5 fruit fly cellular contexts compared by ENCODE assay signal in the genomic region with DNA sequence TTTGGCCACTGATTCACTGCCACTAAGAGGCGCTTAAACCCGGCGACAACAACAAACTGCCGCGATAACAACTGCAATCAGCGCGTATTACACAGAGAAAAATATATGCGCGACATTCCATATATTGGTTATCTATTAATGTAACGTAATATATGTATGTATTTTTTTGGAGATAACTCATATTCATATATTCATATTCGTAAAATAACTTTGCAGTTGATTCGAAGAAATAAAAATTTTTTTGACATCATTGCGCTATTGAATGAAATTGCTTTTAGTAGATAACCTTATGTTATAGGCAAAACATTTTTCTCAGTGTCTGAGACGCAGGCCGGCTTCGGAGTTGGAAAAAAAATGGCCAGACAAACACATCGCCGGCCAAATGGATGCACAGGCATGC.
A peak's percentile ranks its signal among the peaks of the same experiment; 100 is the strongest.
TF ChIP-seq lines count a peak whose summit lies in the region.

No protein-coding gene starts in this region.

- TF ChIP-seq CTCF in whole organism, embryonic (GFP tag; optimal IDR thresholded peaks at IDR 0.05; lab: Kevin White, UChicago) = no peak

TF ChIP-seq in whole organism, adult, 20 proteins besides CTCF, POLR2A, EP300 and RAD21:
- TF ChIP-seq kay (GFP tag; lab: Kevin White, UChicago; ENCODE audit: borderline replicate concordance) (peak; percentile 0), CG1620 (GFP tag; optimal IDR thresholded peaks at IDR 0.05; lab: Kevin White, UChicago) (no peak)

TF ChIP-seq in whole organism, embryonic, 481 proteins besides CTCF, POLR2A, EP300 and RAD21 (continues in another document):
- no peak for TF ChIP-seq CG33213 (GFP tag; optimal IDR thresholded peaks at IDR 0.05; lab: Kevin White, UChicago)
- peak; percentile 41 for TF ChIP-seq phol (tag; optimal IDR thresholded peaks at IDR 0.05; lab: Kevin White, UChicago)
- TF ChIP-seq chif (GFP tag; optimal IDR thresholded peaks at IDR 0.05; lab: Kevin White, UChicago) = no peak
- TF ChIP-seq CG1603 (tag; optimal IDR thresholded peaks at IDR 0.05; lab: Kevin White, UChicago) = peak; percentile 17
- TF ChIP-seq lab (GFP tag; optimal IDR thresholded peaks at IDR 0.05; lab: Kevin White, UChicago) = peak; percentile 21
- no peak for TF ChIP-seq CG16863 (GFP tag; optimal IDR thresholded peaks at IDR 0.05; lab: Kevin White, UChicago)
- TF ChIP-seq zen2 (GFP tag; IDR thresholded peaks at IDR 0.05; lab: Robert Waterston, UW; ENCODE audit: partially characterized antibody) = no peak
- TF ChIP-seq CoRest (tag; optimal IDR thresholded peaks at IDR 0.05; lab: Kevin White, UChicago) = peak; percentile 43
- TF ChIP-seq CG11695 (GFP tag; IDR thresholded peaks at IDR 0.05; lab: Robert Waterston, UW) = peak; percentile 44; the same call in 1 of the 3 replicates
- TF ChIP-seq gem (tag; optimal IDR thresholded peaks at IDR 0.05; lab: Kevin White, UChicago) = peak; percentile 41
- TF ChIP-seq twi (tag; optimal IDR thresholded peaks at IDR 0.05; lab: Kevin White, UChicago) = no peak
- TF ChIP-seq ab (GFP tag; optimal IDR thresholded peaks at IDR 0.05; lab: Kevin White, UChicago) = no peak
- no peak for TF ChIP-seq CG12744 (GFP tag; optimal IDR thresholded peaks at IDR 0.05; lab: Kevin White, UChicago)
- no peak for TF ChIP-seq disco-r (GFP tag; optimal IDR thresholded peaks at IDR 0.05; lab: Kevin White, UChicago)
- TF ChIP-seq CG12391 (tag; optimal IDR thresholded peaks at IDR 0.05; lab: Kevin White, UChicago) = peak; percentile 16
- TF ChIP-seq Meics (GFP tag; optimal IDR thresholded peaks at IDR 0.05; lab: Kevin White, UChicago) = peak; percentile 35
- peak; percentile 14; the same call in 1 of the 2 replicates for TF ChIP-seq vvl (GFP tag; IDR thresholded peaks at IDR 0.05; lab: Robert Waterston, UW)
- TF ChIP-seq al (GFP tag; IDR thresholded peaks at IDR 0.05; lab: Robert Waterston, UW) = no peak
- 0 out of 3 replicates have a peak, but pooled peaks have one; percentile 21 for TF ChIP-seq otp (GFP tag; IDR thresholded peaks at IDR 0.05; lab: Robert Waterston, UW)
- peak; percentile 34 for TF ChIP-seq Oli (tag; optimal IDR thresholded peaks at IDR 0.05; lab: Kevin White, UChicago)

TF ChIP-seq in whole organism, prepupa, 60 proteins besides CTCF, POLR2A, EP300 and RAD21 (continues in another document):
- peak; percentile 58 for TF ChIP-seq CG6276 (GFP tag; optimal IDR thresholded peaks at IDR 0.05; lab: Kevin White, UChicago)
- TF ChIP-seq topi (GFP tag; optimal IDR thresholded peaks at IDR 0.05; lab: Kevin White, UChicago) = peak; percentile 31
- no peak for TF ChIP-seq spab (GFP tag; optimal IDR thresholded peaks at IDR 0.05; lab: Kevin White, UChicago)
- TF ChIP-seq acj6 (GFP tag; optimal IDR thresholded peaks at IDR 0.05; lab: Kevin White, UChicago) = peak; percentile 45
- TF ChIP-seq Blimp-1 (GFP tag; optimal IDR thresholded peaks at IDR 0.05; lab: Kevin White, UChicago) = no peak
- peak; percentile 80 for TF ChIP-seq CG32006 (GFP tag; optimal IDR thresholded peaks at IDR 0.05; lab: Kevin White, UChicago)
- peak; percentile 28 for TF ChIP-seq Sox14 (GFP tag; optimal IDR thresholded peaks at IDR 0.05; lab: Kevin White, UChicago)
- peak; percentile 51 for TF ChIP-seq achi (GFP tag; optimal IDR thresholded peaks at IDR 0.05; lab: Kevin White, UChicago)
- TF ChIP-seq CG7368 (GFP tag; optimal IDR thresholded peaks at IDR 0.05; lab: Kevin White, UChicago) = no peak
- peak; percentile 53 for TF ChIP-seq CG4318 (GFP tag; optimal IDR thresholded peaks at IDR 0.05; lab: Kevin White, UChicago)
- TF ChIP-seq CG1621 (tag; optimal IDR thresholded peaks at IDR 0.05; lab: Kevin White, UChicago) = peak; percentile 17
- TF ChIP-seq Met (GFP tag; optimal IDR thresholded peaks at IDR 0.05; lab: Kevin White, UChicago) = peak; percentile 51
- TF ChIP-seq lz (GFP tag; optimal IDR thresholded peaks at IDR 0.05; lab: Kevin White, UChicago) = peak; percentile 36
- peak; percentile 48 for TF ChIP-seq Smox (GFP tag; optimal IDR thresholded peaks at IDR 0.05; lab: Kevin White, UChicago)
- peak; percentile 16 for TF ChIP-seq Sox102F (GFP tag; optimal IDR thresholded peaks at IDR 0.05; lab: Kevin White, UChicago)
- no peak for TF ChIP-seq CG11902 (GFP tag; optimal IDR thresholded peaks at IDR 0.05; lab: Kevin White, UChicago)
- TF ChIP-seq CG3919 (GFP tag; optimal IDR thresholded peaks at IDR 0.05; lab: Kevin White, UChicago) = peak; percentile 38
- TF ChIP-seq Ets96B (tag; optimal IDR thresholded peaks at IDR 0.05; lab: Kevin White, UChicago) = peak; percentile 35
- peak; percentile 11 for TF ChIP-seq fd59A (GFP tag; optimal IDR thresholded peaks at IDR 0.05; lab: Kevin White, UChicago)
- peak; percentile 21 for TF ChIP-seq dac (GFP tag; optimal IDR thresholded peaks at IDR 0.05; lab: Kevin White, UChicago)
- TF ChIP-seq CG6792 (GFP tag; optimal IDR thresholded peaks at IDR 0.05; lab: Kevin White, UChicago) = peak; percentile 12
- TF ChIP-seq CG6808 (GFP tag; optimal IDR thresholded peaks at IDR 0.05; lab: Kevin White, UChicago) = peak; percentile 24

TF ChIP-seq in whole organism, pupa, 21 proteins besides CTCF, POLR2A, EP300 and RAD21:
- TF ChIP-seq CG17806 (tag; optimal IDR thresholded peaks at IDR 0.05; lab: Kevin White, UChicago) (peak; percentile 20), CG9948 (tag; optimal IDR thresholded peaks at IDR 0.05; lab: Kevin White, UChicago) (peak; percentile 29), CG12605 (GFP tag; IDR thresholded peaks at IDR 0.05; lab: Robert Waterston, UW) (no peak), Ets98B (GFP tag; IDR thresholded peaks at IDR 0.05; lab: Robert Waterston, UW) (peak; percentile 47; the same call in 1 of the 2 replicates), gl (tag; optimal IDR thresholded peaks at IDR 0.05; lab: Kevin White, UChicago) (no peak), CG13204 (GFP tag; optimal IDR thresholded peaks at IDR 0.05; lab: Kevin White, UChicago) (no peak), CG34367 (tag; optimal IDR thresholded peaks at IDR 0.05; lab: Kevin White, UChicago) (peak; percentile 6), Pif1A (GFP tag; optimal IDR thresholded peaks at IDR 0.05; lab: Kevin White, UChicago) (peak; percentile 47), CG8301 (tag; optimal IDR thresholded peaks at IDR 0.05; lab: Kevin White, UChicago) (peak; percentile 59), CG10348 (GFP tag; IDR thresholded peaks at IDR 0.05; lab: Robert Waterston, UW) (no peak), Snoo (tag; optimal IDR thresholded peaks at IDR 0.05; lab: Kevin White, UChicago) (peak; percentile 3), CG4496 (GFP tag; IDR thresholded peaks at IDR 0.05; lab: Robert Waterston, UW) (peak; percentile 59; the same call in 1 of the 3 replicates), Pif1B (GFP tag; optimal IDR thresholded peaks at IDR 0.05; lab: Kevin White, UChicago) (no peak), CG14655 (GFP tag; optimal IDR thresholded peaks at IDR 0.05; lab: Kevin White, UChicago) (peak; percentile 59), rn (GFP tag; IDR thresholded peaks at IDR 0.05; lab: Robert Waterston, UW) (no peak), CG15710 (tag; optimal IDR thresholded peaks at IDR 0.05; lab: Kevin White, UChicago) (peak; percentile 28), EcR (GFP tag; optimal IDR thresholded peaks at IDR 0.05; lab: Kevin White, UChicago) (no peak), D1 (tag; optimal IDR thresholded peaks at IDR 0.05; lab: Kevin White, UChicago) (no peak), CG32121 (GFP tag; IDR thresholded peaks at IDR 0.05; lab: Robert Waterston, UW) (peak; percentile 74), fd96Ca (GFP tag; IDR thresholded peaks at IDR 0.05; lab: Robert Waterston, UW) (0 out of 3 replicates have a peak, but pooled peaks have one; percentile 34), CG8159 (tag; optimal IDR thresholded peaks at IDR 0.05; lab: Kevin White, UChicago) (peak; percentile 56)

TF ChIP-seq in whole organism, wandering third instar larva, 38 proteins besides CTCF, POLR2A, EP300 and RAD21:
- TF ChIP-seq HLH106 (tag; optimal IDR thresholded peaks at IDR 0.05; lab: Kevin White, UChicago) = peak; percentile 31
- TF ChIP-seq Dfd (GFP tag; optimal IDR thresholded peaks at IDR 0.05; lab: Kevin White, UChicago) = no peak
- no peak for TF ChIP-seq Rel (GFP tag; optimal IDR thresholded peaks at IDR 0.05; lab: Kevin White, UChicago)
- TF ChIP-seq Rel (tag; optimal IDR thresholded peaks at IDR 0.05; lab: Kevin White, UChicago) = no peak
- TF ChIP-seq psq (GFP tag; optimal IDR thresholded peaks at IDR 0.05; lab: Kevin White, UChicago) = peak; percentile 0
- TF ChIP-seq Hnf4 (GFP tag; optimal IDR thresholded peaks at IDR 0.05; lab: Kevin White, UChicago) = no peak
- peak; percentile 26 for TF ChIP-seq h (GFP tag; optimal IDR thresholded peaks at IDR 0.05; lab: Kevin White, UChicago)
- peak; percentile 13 for TF ChIP-seq ey (GFP tag; optimal IDR thresholded peaks at IDR 0.05; lab: Kevin White, UChicago)
- TF ChIP-seq usp (GFP tag; optimal IDR thresholded peaks at IDR 0.05; lab: Kevin White, UChicago) = no peak
- TF ChIP-seq OdsH (GFP tag; optimal IDR thresholded peaks at IDR 0.05; lab: Kevin White, UChicago) = peak; percentile 22
- no peak for TF ChIP-seq CrebA (GFP tag; optimal IDR thresholded peaks at IDR 0.05; lab: Kevin White, UChicago; ENCODE audit: borderline replicate concordance)
- TF ChIP-seq tai (GFP tag; optimal IDR thresholded peaks at IDR 0.05; lab: Kevin White, UChicago) = no peak
- TF ChIP-seq fru (GFP tag; optimal IDR thresholded peaks at IDR 0.05; lab: Kevin White, UChicago) = peak; percentile 16
- TF ChIP-seq br (GFP tag; optimal IDR thresholded peaks at IDR 0.05; lab: Kevin White, UChicago) = peak; percentile 9
- TF ChIP-seq Sp1 (GFP tag; optimal IDR thresholded peaks at IDR 0.05; lab: Kevin White, UChicago) = peak; percentile 7
- TF ChIP-seq rgr (GFP tag; optimal IDR thresholded peaks at IDR 0.05; lab: Kevin White, UChicago) = peak; percentile 28
- TF ChIP-seq foxo (GFP tag; optimal IDR thresholded peaks at IDR 0.05; lab: Kevin White, UChicago) = peak in 1 of 2 experiments; percentile 29
- TF ChIP-seq CG9705 (GFP tag; optimal IDR thresholded peaks at IDR 0.05; lab: Kevin White, UChicago) = no peak
